Fruit fly (Drosophila melanogaster): ENCODE data around the gene RnrL.

The RnrL gene

dm6 chr2L:10306518-10307260 lies 21.1 kb downstream of the RnrL start, which contains the start of the genes CG5390 and CG4968 (continued):
- TF ChIP-seq CG6854 (GFP tag; optimal IDR thresholded peaks at IDR 0.05) (no peak), fd96Cb (tag; optimal IDR thresholded peaks at IDR 0.05) (peak; percentile 50), CG17359 (tag; optimal IDR thresholded peaks at IDR 0.05) (peak; percentile 72), twi (tag; optimal IDR thresholded peaks at IDR 0.05) (peak; percentile 43), Atf6 (GFP tag; IDR thresholded peaks at IDR 0.05) (peak; percentile 75; the same call in 1 of the 2 replicates), NFAT (GFP tag; IDR thresholded peaks at IDR 0.05) (peak; percentile 70), vfl (GFP tag; optimal IDR thresholded peaks at IDR 0.05) (peak; percentile 30), CG17186 (GFP tag; optimal IDR thresholded peaks at IDR 0.05) (no peak), sens (GFP tag) (peak; percentile 81), tap (tag; optimal IDR thresholded peaks at IDR 0.05) (no peak), CG13775 (GFP tag; optimal IDR thresholded peaks at IDR 0.05) (peak; percentile 55), bab2 (GFP tag; optimal IDR thresholded peaks at IDR 0.05) (no peak), CG8944 (GFP tag; optimal IDR thresholded peaks at IDR 0.05) (no peak), ewg (GFP tag; optimal IDR thresholded peaks at IDR 0.05) (peak; percentile 38), HLH3B (GFP tag; IDR thresholded peaks at IDR 0.05) (peak; percentile 45; the same call in 1 of the 2 replicates), zen (tag; optimal IDR thresholded peaks at IDR 0.05) (peak; percentile 33), CG15514 (GFP tag; optimal IDR thresholded peaks at IDR 0.05) (peak; percentile 97), HmgD (GFP tag; optimal IDR thresholded peaks at IDR 0.05) (no peak), CTCF (GFP tag; optimal IDR thresholded peaks at IDR 0.05) (peak; percentile 12), Hey (tag; optimal IDR thresholded peaks at IDR 0.05) (no peak), grau (tag; optimal IDR thresholded peaks at IDR 0.05) (peak; percentile 78), Bteb2 (GFP tag; optimal IDR thresholded peaks at IDR 0.05) (no peak), lbe (GFP tag; optimal IDR thresholded peaks at IDR 0.05) (peak; percentile 88), Spps (tag; optimal IDR thresholded peaks at IDR 0.05) (peak; percentile 44), CG17802 (tag; optimal IDR thresholded peaks at IDR 0.05) (peak; percentile 7), CG15696 (tag; optimal IDR thresholded peaks at IDR 0.05) (peak; percentile 32), lola (GFP tag; optimal IDR thresholded peaks at IDR 0.05) (peak in 1 of 3 experiments; percentile 36), nerfin-1 (tag; optimal IDR thresholded peaks at IDR 0.05) (peak; percentile 60), Poxn (GFP tag; IDR thresholded peaks at IDR 0.05) (no peak), CG6254 (GFP tag; optimal IDR thresholded peaks at IDR 0.05) (peak; percentile 59), CG4617 (GFP tag; optimal IDR thresholded peaks at IDR 0.05; ENCODE audit: borderline replicate concordance) (peak; percentile 72), HHEX (GFP tag; optimal IDR thresholded peaks at IDR 0.05) (peak; percentile 65), H2.0 (GFP tag; IDR thresholded peaks at IDR 0.05) (peak; percentile 64), CG10321 (GFP tag; IDR thresholded peaks at IDR 0.05) (0 out of 2 replicates have a peak, but pooled peaks have one; percentile 27), scrt (GFP tag; optimal IDR thresholded peaks at IDR 0.05) (no peak), CG6765 (GFP tag; optimal IDR thresholded peaks at IDR 0.05) (peak; percentile 62), tin (GFP tag; optimal IDR thresholded peaks at IDR 0.05) (peak; percentile 46), CG16779 (GFP tag; IDR thresholded peaks at IDR 0.05) (no peak), cas (GFP tag; IDR thresholded peaks at IDR 0.05) (peak; percentile 59; the same call in 1 of the 2 replicates), vnd (GFP tag; IDR thresholded peaks at IDR 0.05; ENCODE audit: partially characterized antibody) (no peak), CG10209 (GFP tag; optimal IDR thresholded peaks at IDR 0.05) (peak; percentile 59), CG11696 (GFP tag; IDR thresholded peaks at IDR 0.05) (no peak), sqz (GFP tag; optimal IDR thresholded peaks at IDR 0.05) (peak; percentile 43), crc (GFP tag; optimal IDR thresholded peaks at IDR 0.05) (no peak), CG6791 (GFP tag; IDR thresholded peaks at IDR 0.05; ENCODE audit: partially characterized antibody) (0 out of 3 replicates have a peak, but pooled peaks have one; percentile 42), Dip3 (GFP tag; optimal IDR thresholded peaks at IDR 0.05) (peak; percentile 2), croc (GFP tag; conservative IDR thresholded peaks at IDR 0.05) (no peak), CG5180 (GFP tag; optimal IDR thresholded peaks at IDR 0.05) (no peak), Ets97D (GFP tag; optimal IDR thresholded peaks at IDR 0.05) (peak; percentile 77)

Measured in whole organism, embryonic.